Worm (Caenorhabditis elegans) whole organism, young adult: ENCODE measurements around the gene tomm-40.

Experiments
- B0035.1 ChIP-seq: sonication (generic microtip); optimal IDR thresholded peaks from 2 replicates; lab custom pipeline; 2016; ENCODE audit warnings: missing genetic modification characterization, mild to moderate bottlenecking, missing compliant biosample characterization, missing genotype, missing genetic modification reagents
- B0261.1 ChIP-seq: sonication (generic microtip); optimal IDR thresholded peaks from 2 replicates; lab custom pipeline; 2016; ENCODE audit warnings: mild to moderate bottlenecking, missing genetic modification characterization, moderate library complexity, missing compliant biosample characterization
- B0336.3 ChIP-seq: fragments of 200-800 bp; sonication (Bioruptor generic); IDR thresholded peaks from 2 replicates; pipeline ENCODE4 v1.3.6; 2022; ENCODE audit warnings: missing genetic modification characterization, missing compliant biosample characterization
- D2030.7 ChIP-seq: fragments of 200-800 bp; sonication (Bioruptor generic); IDR thresholded peaks from 2 replicates; pipeline ENCODE4 v1.3.6; 2022; ENCODE audit warnings: missing genetic modification reagents, missing genetic modification characterization, missing compliant biosample characterization
- F10E7.11 ChIP-seq: sonication (generic microtip); optimal IDR thresholded peaks from 2 replicates; lab custom pipeline; 2017; ENCODE audit warnings: mild to moderate bottlenecking, missing genetic modification characterization, moderate library complexity, missing compliant biosample characterization
- F22D6.2 ChIP-seq: sonication (generic microtip); optimal IDR thresholded peaks from 2 replicates; lab custom pipeline; 2016; ENCODE audit warnings: mild to moderate bottlenecking, missing genetic modification characterization, missing compliant biosample characterization
- F23B12.7 ChIP-seq: sonication (generic microtip); optimal IDR thresholded peaks from 2 replicates; lab custom pipeline; 2017; ENCODE audit warnings: missing genetic modification characterization, mild to moderate bottlenecking, missing compliant biosample characterization, antibody characterized with exemption, moderate library complexity; ENCODE audit not compliant: insufficient read depth
- F33H1.4 ChIP-seq: fragments of 200-800 bp; sonication (Bioruptor generic); IDR thresholded peaks from 2 replicates; pipeline ENCODE4 v1.3.6; 2022; ENCODE audit warnings: missing genetic modification reagents, missing genetic modification characterization, missing compliant biosample characterization
- F37B4.10 ChIP-seq: fragments of 200-800 bp; sonication (Bioruptor generic); IDR thresholded peaks from 2 replicates; pipeline ENCODE4 v1.3.6; 2022; ENCODE audit warnings: missing genetic modification characterization, missing compliant biosample characterization
- F52B5.7 ChIP-seq: sonication (generic microtip); optimal IDR thresholded peaks from 2 replicates; lab custom pipeline; 2016; ENCODE audit warnings: mild to moderate bottlenecking, missing genetic modification characterization, missing compliant biosample characterization
- F55B11.4 ChIP-seq: sonication (generic microtip); optimal IDR thresholded peaks from 2 replicates; lab custom pipeline; 2016; ENCODE audit warnings: missing compliant biosample characterization, missing genetic modification characterization, borderline replicate concordance; ENCODE audit not compliant: insufficient read depth
- Y67H2A.10 ChIP-seq: fragments of 200-800 bp; sonication (Bioruptor generic); conservative IDR thresholded peaks from 2 replicates; pipeline ENCODE4 v1.3.6; 2022; ENCODE audit warnings: missing genetic modification reagents, missing genetic modification characterization, missing compliant biosample characterization
- attf-3 ChIP-seq: fragments of 200-800 bp; sonication (Bioruptor generic); conservative IDR thresholded peaks from 2 replicates; pipeline ENCODE4 v1.3.6; 2022; ENCODE audit warnings: missing genetic modification reagents, missing genetic modification characterization, missing compliant biosample characterization
- bed-2 ChIP-seq: fragments of 200-800 bp; sonication (Bioruptor generic); IDR thresholded peaks from 2 replicates; pipeline ENCODE4 v1.3.6; 2022; ENCODE audit warnings: missing genetic modification reagents, missing genetic modification characterization, missing compliant biosample characterization
- ccch-3 ChIP-seq: fragments of 200-800 bp; sonication (Bioruptor generic); optimal IDR thresholded peaks from 2 replicates; lab custom pipeline; 2018; ENCODE audit warnings: mild to moderate bottlenecking, missing genetic modification characterization, missing compliant biosample characterization
- cebp-1 ChIP-seq, 2 experiments: fragments of 200-800 bp in 1 of 2; sonication (Bioruptor generic) in 1 of 2; sonication (generic microtip) in 1 of 2; IDR thresholded peaks in 1 of 2; optimal IDR thresholded peaks in 1 of 2; 2 replicates each; pipeline versions ENCODE4 v1.3.6 to Lab custom; 2017 to 2022; ENCODE audit warnings: missing compliant biosample characterization in 2 of 2, missing genetic modification characterization in 2 of 2, mild to moderate bottlenecking in 1 of 2, missing genetic modification reagents in 1 of 2, moderate library complexity in 1 of 2
- cebp-2 ChIP-seq: fragments of 200-800 bp; sonication (Bioruptor generic); IDR thresholded peaks from 2 replicates; pipeline ENCODE4 v1.3.6; 2022; ENCODE audit warnings: missing genetic modification characterization, missing compliant biosample characterization
- ceh-100 ChIP-seq: fragments of 200-800 bp; sonication (Bioruptor generic); IDR thresholded peaks from 2 replicates; pipeline ENCODE4 v1.3.6; 2022; ENCODE audit warnings: missing genetic modification reagents, missing genetic modification characterization, missing compliant biosample characterization
- ceh-40 ChIP-seq: fragments of 200-800 bp; sonication (Bioruptor generic); IDR thresholded peaks from 2 replicates; pipeline ENCODE4 v1.3.6; 2022; ENCODE audit warnings: missing genetic modification characterization, missing compliant biosample characterization
- ceh-79 ChIP-seq: sonication (generic microtip); optimal IDR thresholded peaks from 2 replicates; lab custom pipeline; 2017; ENCODE audit warnings: mild to moderate bottlenecking, missing genetic modification characterization, missing compliant biosample characterization
- ceh-91 ChIP-seq: fragments of 200-800 bp; sonication (Bioruptor generic); IDR thresholded peaks from 2 replicates; pipeline ENCODE4 v1.3.6; 2022; ENCODE audit warnings: missing genetic modification reagents, missing genetic modification characterization, missing compliant biosample characterization
- chd-7 ChIP-seq: sonication (generic microtip); optimal IDR thresholded peaks from 2 replicates; lab custom pipeline; 2016; ENCODE audit warnings: mild to moderate bottlenecking, missing genetic modification characterization, moderate library complexity, missing compliant biosample characterization
- die-1 ChIP-seq: sonication (generic microtip); optimal IDR thresholded peaks from 2 replicates; lab custom pipeline; 2016; ENCODE audit warnings: missing genotype, mild to moderate bottlenecking, missing genetic modification characterization, missing compliant biosample characterization
- dpff-1 ChIP-seq: sonication (generic microtip); optimal IDR thresholded peaks from 2 replicates; lab custom pipeline; 2017; ENCODE audit warnings: mild to moderate bottlenecking, missing genetic modification characterization, missing compliant biosample characterization
- hlh-26 ChIP-seq: fragments of 200-800 bp; sonication (Bioruptor generic); conservative IDR thresholded peaks from 2 replicates; pipeline ENCODE4 v1.3.6; 2022; ENCODE audit warnings: missing genetic modification reagents, missing genetic modification characterization, missing compliant biosample characterization
- hrde-1 ChIP-seq: sonication (generic microtip); optimal IDR thresholded peaks from 2 replicates; lab custom pipeline; 2016; ENCODE audit warnings: missing genetic modification characterization, mild to moderate bottlenecking, missing compliant biosample characterization, moderate library complexity, missing genotype, missing genetic modification reagents, borderline replicate concordance
- madf-10 ChIP-seq: sonication (generic microtip); optimal IDR thresholded peaks from 2 replicates; lab custom pipeline; 2016; ENCODE audit warnings: mild to moderate bottlenecking, missing genetic modification characterization, missing compliant biosample characterization
- madf-3 ChIP-seq: fragments of 200-800 bp; sonication (Bioruptor generic); IDR thresholded peaks from 2 replicates; pipeline ENCODE4 v1.3.6; 2022; ENCODE audit warnings: missing genetic modification reagents, missing genetic modification characterization, missing compliant biosample characterization
- madf-8 ChIP-seq: fragments of 200-800 bp; sonication (Bioruptor generic); conservative IDR thresholded peaks from 2 replicates; pipeline ENCODE4 v1.3.6; 2022; ENCODE audit warnings: missing genetic modification reagents, missing genetic modification characterization, missing compliant biosample characterization
- mes-4 ChIP-seq: sonication (generic microtip); optimal IDR thresholded peaks from 2 replicates; lab custom pipeline; 2016; ENCODE audit warnings: missing genotype, missing genetic modification characterization, missing compliant biosample characterization
- nfya-1 ChIP-seq: sonication (generic microtip); optimal IDR thresholded peaks from 2 replicates; lab custom pipeline; 2017; ENCODE audit warnings: antibody characterized with exemption, missing compliant biosample characterization, missing genetic modification characterization, borderline replicate concordance; ENCODE audit not compliant: insufficient read depth
- nfya-2 ChIP-seq: fragments of 200-800 bp; sonication (Bioruptor generic); IDR thresholded peaks from 2 replicates; pipeline ENCODE4 v1.3.6; 2022; ENCODE audit warnings: missing genetic modification reagents, missing genetic modification characterization, missing compliant biosample characterization
- nhr-80 ChIP-seq: sonication (generic microtip); optimal IDR thresholded peaks from 2 replicates; lab custom pipeline; 2016; ENCODE audit warnings: missing genetic modification characterization, missing compliant biosample characterization
- rec-8 ChIP-seq, 2 experiments: sonication (generic microtip); optimal IDR thresholded peaks; 2 replicates each; lab custom pipeline; 2016; ENCODE audit warnings: mild to moderate bottlenecking in 2 of 2, missing genetic modification characterization in 2 of 2, missing genetic modification reagents in 2 of 2, missing genotype in 2 of 2, missing biosample characterization in 1 of 2, missing compliant biosample characterization in 1 of 2, moderate library complexity in 1 of 2
- repo-1 ChIP-seq: sonication (generic microtip); optimal IDR thresholded peaks from 2 replicates; lab custom pipeline; 2017; ENCODE audit warnings: mild to moderate bottlenecking, missing genetic modification characterization, missing compliant biosample characterization
- rpc-1 ChIP-seq, 2 experiments: fragments of 150-350 bp in 1 of 2; sonication (generic microtip) in 1 of 2; optimal IDR thresholded peaks; 2 replicates each; lab custom pipeline; 2014 to 2018; ENCODE audit warnings: missing biosample characterization in 1 of 2, missing genetic modification characterization in 1 of 2, missing genetic modification reagents in 1 of 2, missing genotype in 1 of 2
- sdz-38 ChIP-seq: sonication (generic microtip); optimal IDR thresholded peaks from 2 replicates; lab custom pipeline; 2016; ENCODE audit warnings: missing genotype, missing genetic modification characterization, missing compliant biosample characterization
- tbx-9 ChIP-seq: sonication (generic microtip); optimal IDR thresholded peaks from 2 replicates; lab custom pipeline; 2016; ENCODE audit warnings: borderline replicate concordance, missing genetic modification characterization, inconsistent platforms, missing compliant biosample characterization
- tlf-1 ChIP-seq: fragments of 200-800 bp; sonication (Bioruptor generic); optimal IDR thresholded peaks from 2 replicates; lab custom pipeline; 2018; ENCODE audit warnings: mild to moderate bottlenecking, missing genetic modification characterization, missing compliant biosample characterization
- unc-62 ChIP-seq: fragments of 150-350 bp; optimal IDR thresholded peaks from 2 replicates; lab custom pipeline; 2014; ENCODE audit warnings: missing biosample characterization, missing genetic modification reagents, missing genetic modification characterization

Gene tomm-40

ce11 chrII:8951270-8951669 lies 22.1 kb downstream of the tomm-40 start:
- TF ChIP-seq cebp-1 (GFP tag; IDR thresholded peaks at IDR 0.05; lab: Robert Waterston, UW), result no peak
- TF ChIP-seq cebp-1 (tag; optimal IDR thresholded peaks at IDR 0.05; lab: Kevin White, UChicago), result no peak
- no peak for TF ChIP-seq repo-1 (tag; lab: Kevin White, UChicago)
- no peak for TF ChIP-seq ceh-40 (GFP tag; lab: Robert Waterston, UW)
- no peak for TF ChIP-seq chd-7 (tag; lab: Kevin White, UChicago)

- no peak for TF ChIP-seq hlh-26 (GFP tag; lab: Robert Waterston, UW)
- no peak for TF ChIP-seq madf-10 (tag; lab: Kevin White, UChicago)
- TF ChIP-seq chd-7 (tag; lab: Kevin White, UChicago), result no peak
- TF ChIP-seq sdz-38 (tag; lab: Kevin White, UChicago), result no peak
- no peak for TF ChIP-seq F33H1.4 (GFP tag; lab: Robert Waterston, UW)
- no peak for TF ChIP-seq die-1
- TF ChIP-seq F10E7.11, result no peak
- no peak for TF ChIP-seq D2030.7 (GFP tag; lab: Robert Waterston, UW)
- no peak for TF ChIP-seq B0336.3 (GFP tag; lab: Robert Waterston, UW)
- TF ChIP-seq B0035.1, result no peak
- TF ChIP-seq nfya-1 (tag; lab: Kevin White, UChicago), result no peak
- TF ChIP-seq tlf-1 (GFP tag; lab: Kevin White, UChicago), result no peak
- no peak for TF ChIP-seq ccch-3
- TF ChIP-seq cebp-1 (GFP tag; IDR thresholded peaks at IDR 0.05; lab: Robert Waterston, UW), result no peak
- no peak for TF ChIP-seq cebp-1 (tag; optimal IDR thresholded peaks at IDR 0.05; lab: Kevin White, UChicago)
- no peak for TF ChIP-seq F22D6.2
- no peak for TF ChIP-seq unc-62 (GFP tag; lab: Kevin White, UChicago)
- no peak for TF ChIP-seq madf-8 (GFP tag; lab: Robert Waterston, UW)
- no peak for TF ChIP-seq hrde-1 (tag; lab: Kevin White, UChicago)
- no peak for TF ChIP-seq B0261.1 (tag; lab: Kevin White, UChicago)
- TF ChIP-seq dpff-1, result no peak
- TF ChIP-seq, all 124 proteins: peak for 0
Measured at ce11 chrII:8948640-8949039, 24.7 kb downstream of the tomm-40 start.

- TF ChIP-seq F37B4.10 (no peak), rpc-1 (optimal IDR thresholded peaks at IDR 0.05; lab: Kevin White, UChicago) (no peak), rpc-1 (tag; optimal IDR thresholded peaks at IDR 0.05; lab: Kevin White, UChicago) (no peak), F52B5.7 (no peak), ceh-79 (no peak), tbx-9 (tag; lab: Kevin White, UChicago) (no peak), cebp-2 (GFP tag; lab: Robert Waterston, UW) (no peak), ceh-100 (GFP tag; lab: Robert Waterston, UW) (no peak), ceh-91 (GFP tag; lab: Robert Waterston, UW) (no peak), bed-2 (no peak), rec-8 (tag; optimal IDR thresholded peaks at IDR 0.05; lab: Kevin White, UChicago) (no peak), F33H1.4 (GFP tag; lab: Robert Waterston, UW) (no peak), Y67H2A.10 (GFP tag; lab: Robert Waterston, UW) (no peak), attf-3 (GFP tag; lab: Robert Waterston, UW) (no peak)
Measured at ce11 chrII:8947391-8947790, 26.0 kb downstream of the tomm-40 start, which contains the start of gene cutl-15. cutl-15 (minus strand) TSS chrII:8947688.

- TF ChIP-seq F23B12.7 (tag; lab: Kevin White, UChicago), result no peak
- no peak for TF ChIP-seq mes-4
- no peak for TF ChIP-seq nhr-80
- no peak for TF ChIP-seq F55B11.4 (tag; lab: Kevin White, UChicago)
- no peak for TF ChIP-seq nfya-2 (GFP tag; lab: Robert Waterston, UW)
- TF ChIP-seq madf-3, result no peak
Measured at ce11 chrII:8945167-8945566, 28.2 kb downstream of the tomm-40 start.
